Fruit fly (Drosophila melanogaster): ENCODE data around the gene CheB38a.
A peak's percentile ranks its signal among the peaks of the same experiment; 100 is the strongest.

CheB38a gene

dm6 chr2L:20852092-20852628, 33.8 kb upstream of the CheB38a start, which contains the start of gene twit:
TSS of gene twit (plus strand) at chr2L:20852578.
- TF ChIP-seq CG17912 (GFP tag; optimal IDR thresholded peaks at IDR 0.05) (no peak), Sox102F (GFP tag; optimal IDR thresholded peaks at IDR 0.05) (peak; percentile 20), bowl (GFP tag; IDR thresholded peaks at IDR 0.05) (no peak), Adf1 (GFP tag; IDR thresholded peaks at IDR 0.05) (peak; percentile 28; the same call in 1 of the 2 replicates), CG3407 (GFP tag; optimal IDR thresholded peaks at IDR 0.05) (peak; percentile 41), Hr78 (GFP tag; optimal IDR thresholded peaks at IDR 0.05) (no peak), CG11504 (tag; optimal IDR thresholded peaks at IDR 0.05) (peak; percentile 41), bsh (GFP tag; optimal IDR thresholded peaks at IDR 0.05) (peak in 1 of 2 experiments; percentile 33), tin (GFP tag; optimal IDR thresholded peaks at IDR 0.05) (no peak), wek (GFP tag; optimal IDR thresholded peaks at IDR 0.05) (peak; percentile 1), Ets65A (GFP tag) (peak; percentile 52), CG11560 (tag; IDR thresholded peaks at IDR 0.05) (no peak), Med (GFP tag) (peak; percentile 44), CG17359 (tag; optimal IDR thresholded peaks at IDR 0.05) (peak; percentile 14), ATbp (GFP tag; optimal IDR thresholded peaks at IDR 0.05) (peak; percentile 77), Ptx1 (GFP tag; IDR thresholded peaks at IDR 0.05) (0 out of 2 replicates have a peak, but pooled peaks have one; percentile 8), Sin3A (optimal IDR thresholded peaks at IDR 0.05) (no peak), CG10274 (GFP tag; optimal IDR thresholded peaks at IDR 0.05) (no peak), CG9932 (GFP tag; IDR thresholded peaks at IDR 0.05) (peak; percentile 29; the same call in 1 of the 2 replicates), Deaf1 (tag; optimal IDR thresholded peaks at IDR 0.05) (peak; percentile 56), gcm (GFP tag; optimal IDR thresholded peaks at IDR 0.05) (peak; percentile 12), CG4707 (GFP tag; optimal IDR thresholded peaks at IDR 0.05) (peak; percentile 17)

- TF ChIP-seq CG15514 (GFP tag; optimal IDR thresholded peaks at IDR 0.05), result peak; percentile 10
- TF ChIP-seq dpn (GFP tag; optimal IDR thresholded peaks at IDR 0.05), result no peak
- TF ChIP-seq CG9797 (GFP tag; optimal IDR thresholded peaks at IDR 0.05), result no peak
- peak; percentile 36 for TF ChIP-seq cg (GFP tag; optimal IDR thresholded peaks at IDR 0.05)
- TF ChIP-seq CG1233 (GFP tag; optimal IDR thresholded peaks at IDR 0.05), result no peak
- no peak for TF ChIP-seq sc (optimal IDR thresholded peaks at IDR 0.05)
- TF ChIP-seq sc (GFP tag; optimal IDR thresholded peaks at IDR 0.05), result no peak
- TF ChIP-seq CG5953 (GFP tag; IDR thresholded peaks at IDR 0.05), result no peak
- TF ChIP-seq CG15601 (tag; optimal IDR thresholded peaks at IDR 0.05), result peak; percentile 74
- TF ChIP-seq CG34422 (GFP tag; IDR thresholded peaks at IDR 0.05), result no peak
- no peak for TF ChIP-seq CG8388 (GFP tag; optimal IDR thresholded peaks at IDR 0.05)
- peak; percentile 33 for TF ChIP-seq HmgZ (tag; optimal IDR thresholded peaks at IDR 0.05)
- TF ChIP-seq E2f2 (GFP tag; IDR thresholded peaks at IDR 0.05), result peak; percentile 52
- TF ChIP-seq sisA (GFP tag; IDR thresholded peaks at IDR 0.05), result no peak
- TF ChIP-seq CG11504 (tag; optimal IDR thresholded peaks at IDR 0.05), result peak; percentile 83
- peak; percentile 82; the same call in 1 of the 3 replicates for TF ChIP-seq CG2199 (GFP tag; IDR thresholded peaks at IDR 0.05)
- TF ChIP-seq Med (GFP tag), result peak; percentile 39
- no peak for TF ChIP-seq unc-4 (GFP tag; IDR thresholded peaks at IDR 0.05; ENCODE audit: partially characterized antibody)
- peak; percentile 79 for TF ChIP-seq CTCF (GFP tag; optimal IDR thresholded peaks at IDR 0.05)
- no peak for TF ChIP-seq zf30C (GFP tag; optimal IDR thresholded peaks at IDR 0.05)
- no peak for TF ChIP-seq CG7271 (tag; optimal IDR thresholded peaks at IDR 0.05)
- peak; percentile 56 for TF ChIP-seq stwl (tag; optimal IDR thresholded peaks at IDR 0.05)
- TF ChIP-seq CG10565 (GFP tag; optimal IDR thresholded peaks at IDR 0.05), result no peak
- TF ChIP-seq pita (GFP tag; optimal IDR thresholded peaks at IDR 0.05), result peak; percentile 44
- TF ChIP-seq CG12659 (GFP tag; optimal IDR thresholded peaks at IDR 0.05), result no peak
- no peak for TF ChIP-seq tx (GFP tag; optimal IDR thresholded peaks at IDR 0.05)
- TF ChIP-seq CG1603 (tag; optimal IDR thresholded peaks at IDR 0.05), result peak; percentile 2
- no peak for TF ChIP-seq CG17359 (tag; optimal IDR thresholded peaks at IDR 0.05)
- TF ChIP-seq CG7556 (GFP tag; optimal IDR thresholded peaks at IDR 0.05), result no peak
- no peak for TF ChIP-seq CG15269 (tag; optimal IDR thresholded peaks at IDR 0.05)
- peak; percentile 8; the same call in 1 of the 2 replicates for TF ChIP-seq CG13287 (GFP tag; IDR thresholded peaks at IDR 0.05; ENCODE audit: partially characterized antibody)
Observed at dm6 chr2L:20851592-20851991, 33.3 kb upstream of the CheB38a start.

Measured in whole organism, embryonic.